Fruit fly (Drosophila melanogaster) whole organism, prepupa: ENCODE results near the gene Hsc20.

ENCODE experiments used
- CG10631 ChIP-seq: fragments of 200-800 bp; sonication (Bioruptor generic); optimal IDR thresholded peaks from 2 replicates; lab custom pipeline; 2016; ENCODE audit warnings: missing biosample characterization, missing genetic modification characterization
- CG10669 ChIP-seq: fragments of 200-800 bp; sonication (Bioruptor generic); optimal IDR thresholded peaks from 3 replicates; lab custom pipeline; 2018; ENCODE audit warnings: missing biosample characterization, mild to moderate bottlenecking, missing genetic modification characterization, moderate library complexity
- CG11294 ChIP-seq: fragments of 200-800 bp; sonication (Bioruptor generic); IDR thresholded peaks from 2 replicates; pipeline ENCODE4 v1.3.6; 2022; ENCODE audit warnings: missing biosample characterization, missing genetic modification characterization
- CG11902 ChIP-seq: fragments of 200-800 bp; sonication (Bioruptor generic); optimal IDR thresholded peaks from 3 replicates; lab custom pipeline; 2016; ENCODE audit warnings: missing biosample characterization, missing genetic modification characterization
- CG15336 ChIP-seq: fragments of 200-800 bp; sonication (Bioruptor generic); IDR thresholded peaks from 2 replicates; pipeline ENCODE4 v1.3.6; 2022; ENCODE audit warnings: missing biosample characterization, missing genetic modification characterization
- CG1621 ChIP-seq: fragments of 200-800 bp; sonication (Bioruptor generic); optimal IDR thresholded peaks from 3 replicates; lab custom pipeline; 2018; ENCODE audit warnings: missing biosample characterization, mild to moderate bottlenecking, missing genetic modification characterization
- CG16779 ChIP-seq: fragments of 200-800 bp; sonication (Bioruptor generic); optimal IDR thresholded peaks from 3 replicates; lab custom pipeline; 2017; ENCODE audit warnings: missing biosample characterization, mild to moderate bottlenecking, missing genetic modification characterization
- CG3032 ChIP-seq: fragments of 200-800 bp; optimal IDR thresholded peaks from 2 replicates; lab custom pipeline; 2019; ENCODE audit warnings: missing biosample characterization, mild to moderate bottlenecking, missing genetic modification characterization, moderate library complexity
- CG32006 ChIP-seq: fragments of 200-800 bp; sonication (Bioruptor generic); optimal IDR thresholded peaks from 3 replicates; lab custom pipeline; 2017; ENCODE audit warnings: missing biosample characterization, mild to moderate bottlenecking, missing genetic modification characterization
- CG34406 ChIP-seq: fragments of 200-800 bp; sonication (Bioruptor generic); optimal IDR thresholded peaks from 3 replicates; lab custom pipeline; 2016; ENCODE audit warnings: missing biosample characterization, missing genetic modification characterization
- CG3919 ChIP-seq: fragments of 200-800 bp; sonication (Bioruptor generic); optimal IDR thresholded peaks from 3 replicates; lab custom pipeline; 2016; ENCODE audit warnings: missing biosample characterization, missing genetic modification characterization
- CG6163 ChIP-seq: fragments of 200-800 bp; sonication (Bioruptor generic); IDR thresholded peaks from 3 replicates; pipeline ENCODE4 v1.3.6; 2022; ENCODE audit warnings: missing biosample characterization, missing genetic modification characterization
- CG6276 ChIP-seq: fragments of 200-800 bp; sonication (Bioruptor generic); optimal IDR thresholded peaks from 2 replicates; lab custom pipeline; 2017; ENCODE audit warnings: missing biosample characterization, mild to moderate bottlenecking, missing genetic modification characterization
- CG6792 ChIP-seq: fragments of 200-800 bp; sonication (Bioruptor generic); optimal IDR thresholded peaks from 3 replicates; lab custom pipeline; 2016; ENCODE audit warnings: missing biosample characterization, missing genetic modification characterization
- CG6808 ChIP-seq: fragments of 200-800 bp; sonication (Bioruptor generic); optimal IDR thresholded peaks from 3 replicates; lab custom pipeline; 2017; ENCODE audit warnings: missing biosample characterization, missing genetic modification characterization, mild to moderate bottlenecking, moderate library complexity, missing genetic modification reagents
- CG6854 ChIP-seq: fragments of 200-800 bp; sonication (Bioruptor generic); optimal IDR thresholded peaks from 2 replicates; lab custom pipeline; 2017; ENCODE audit warnings: missing biosample characterization, mild to moderate bottlenecking, missing genetic modification characterization
- CG7368 ChIP-seq: fragments of 200-800 bp; sonication (Bioruptor generic); optimal IDR thresholded peaks from 3 replicates; lab custom pipeline; 2016; ENCODE audit warnings: missing biosample characterization, missing genetic modification characterization
- CG8319 ChIP-seq: fragments of 200-800 bp; sonication (Bioruptor generic); optimal IDR thresholded peaks from 3 replicates; lab custom pipeline; 2016; ENCODE audit warnings: missing biosample characterization, missing genetic modification characterization
- CG9139 ChIP-seq: fragments of 200-800 bp; sonication (Bioruptor generic); optimal IDR thresholded peaks from 3 replicates; lab custom pipeline; 2017; ENCODE audit warnings: missing biosample characterization, mild to moderate bottlenecking, missing genetic modification characterization
- Eip75B ChIP-seq: fragments of 200-800 bp; sonication (Bioruptor generic); optimal IDR thresholded peaks from 3 replicates; lab custom pipeline; 2016; ENCODE audit warnings: missing biosample characterization, missing genetic modification characterization
- Eip78C ChIP-seq: fragments of 200-800 bp; sonication (Bioruptor generic); peaks from one replicate; lab custom pipeline; 2016; ENCODE audit warnings: missing biosample characterization, missing genetic modification characterization
- Ets21C ChIP-seq: fragments of 200-800 bp; sonication (Bioruptor generic); optimal IDR thresholded peaks from 3 replicates; lab custom pipeline; 2016; ENCODE audit warnings: missing biosample characterization, missing genetic modification characterization
- Ets96B ChIP-seq: fragments of 200-800 bp; optimal IDR thresholded peaks from 2 replicates; lab custom pipeline; 2019; ENCODE audit warnings: missing biosample characterization, mild to moderate bottlenecking, missing genetic modification characterization, moderate library complexity
- Gug ChIP-seq: fragments of 200-800 bp; sonication (Bioruptor generic); IDR thresholded peaks from 2 replicates; pipeline ENCODE4 v1.3.6; 2022; ENCODE audit warnings: missing biosample characterization, missing genetic modification characterization
- Hr38 ChIP-seq: sonication (Bioruptor generic); optimal IDR thresholded peaks from 2 replicates; lab custom pipeline; 2016; ENCODE audit warnings: missing biosample characterization, missing genetic modification characterization
- Hr39 ChIP-seq: fragments of 200-800 bp; sonication (Bioruptor generic); optimal IDR thresholded peaks from 2 replicates; lab custom pipeline; 2016; ENCODE audit warnings: missing biosample characterization, missing genetic modification characterization
- Lpt ChIP-seq: fragments of 200-800 bp; sonication (Bioruptor generic); optimal IDR thresholded peaks from 3 replicates; lab custom pipeline; 2016; ENCODE audit warnings: missing biosample characterization, missing genetic modification characterization
- OdsH ChIP-seq: fragments of 200-800 bp; sonication (Bioruptor generic); optimal IDR thresholded peaks from 3 replicates; lab custom pipeline; 2016; ENCODE audit warnings: missing biosample characterization, missing genetic modification characterization
- Smox ChIP-seq: fragments of 200-800 bp; sonication (Bioruptor generic); optimal IDR thresholded peaks from 3 replicates; lab custom pipeline; 2016; ENCODE audit warnings: missing biosample characterization, missing genetic modification characterization
- Sox15 ChIP-seq: fragments of 200-800 bp; sonication (Bioruptor generic); optimal IDR thresholded peaks from 3 replicates; lab custom pipeline; 2016; ENCODE audit warnings: missing biosample characterization, missing genetic modification characterization
- achi ChIP-seq: fragments of 200-800 bp; sonication (Bioruptor generic); optimal IDR thresholded peaks from 3 replicates; lab custom pipeline; 2016; ENCODE audit warnings: missing biosample characterization, missing genetic modification characterization
- acj6 ChIP-seq: fragments of 200-800 bp; sonication (Bioruptor generic); optimal IDR thresholded peaks from 3 replicates; lab custom pipeline; 2016; ENCODE audit warnings: missing biosample characterization, missing genetic modification characterization
- dac ChIP-seq: fragments of 200-800 bp; sonication (Bioruptor generic); optimal IDR thresholded peaks from 2 replicates; lab custom pipeline; 2017; ENCODE audit warnings: missing biosample characterization, mild to moderate bottlenecking, missing genetic modification characterization
- dsx ChIP-seq: fragments of 200-800 bp; optimal IDR thresholded peaks from 3 replicates; lab custom pipeline; 2019; ENCODE audit warnings: missing biosample characterization, mild to moderate bottlenecking, missing genetic modification characterization, moderate library complexity; ENCODE audit not compliant: poor library complexity, severe bottlenecking
- eg ChIP-seq: fragments of 200-800 bp; sonication (Bioruptor generic); IDR thresholded peaks from 3 replicates; pipeline ENCODE4 v1.3.6; 2022; ENCODE audit warnings: missing biosample characterization, missing genetic modification characterization
- fkh ChIP-seq: fragments of 200-800 bp; sonication (Bioruptor generic); optimal IDR thresholded peaks from 3 replicates; lab custom pipeline; 2017; ENCODE audit warnings: missing biosample characterization, mild to moderate bottlenecking, missing genetic modification characterization, moderate library complexity
- net ChIP-seq: fragments of 200-800 bp; sonication (Bioruptor generic); optimal IDR thresholded peaks from 3 replicates; lab custom pipeline; 2016; ENCODE audit warnings: missing biosample characterization, missing genetic modification characterization
- salr ChIP-seq, 2 experiments: fragments of 200-800 bp; sonication (Bioruptor generic); optimal IDR thresholded peaks; 3 replicates each; lab custom pipeline; 2016 to 2018; ENCODE audit warnings: missing biosample characterization in 2 of 2, missing genetic modification characterization in 2 of 2, mild to moderate bottlenecking in 1 of 2
- spab ChIP-seq: fragments of 200-800 bp; sonication (Bioruptor generic); optimal IDR thresholded peaks from 2 replicates; lab custom pipeline; 2017; ENCODE audit warnings: missing biosample characterization, mild to moderate bottlenecking, missing genetic modification characterization, missing genetic modification reagents
- ss ChIP-seq, 2 experiments: fragments of 200-800 bp; sonication (Bioruptor generic); optimal IDR thresholded peaks; 2 replicates in 1 of 2; 3 replicates in 1 of 2; lab custom pipeline; 2017 to 2018; ENCODE audit warnings: mild to moderate bottlenecking in 2 of 2, missing biosample characterization in 2 of 2, missing genetic modification characterization in 2 of 2, moderate library complexity in 1 of 2
- svp ChIP-seq: fragments of 200-800 bp; sonication (Bioruptor generic); peaks from one replicate; lab custom pipeline; 2016; ENCODE audit warnings: missing biosample characterization, missing genetic modification characterization
- topi ChIP-seq: fragments of 200-800 bp; sonication (Bioruptor generic); optimal IDR thresholded peaks from 3 replicates; lab custom pipeline; 2016; ENCODE audit warnings: missing biosample characterization, missing genetic modification characterization
- vri ChIP-seq: fragments of 200-800 bp; sonication (Bioruptor generic); optimal IDR thresholded peaks from 3 replicates; lab custom pipeline; 2016; ENCODE audit warnings: missing biosample characterization, mild to moderate bottlenecking, missing genetic modification characterization

Hsc20 gene

dm6 chr3L:16214533-16215207, 18.3 kb upstream of the Hsc20 start:
- TF ChIP-seq CG9139 (peak; percentile 21), salr (GFP tag; optimal IDR thresholded peaks at IDR 0.05; lab: Kevin White, UChicago) (peak in 1 of 2 experiments; percentile 39), Lpt (GFP tag; lab: Kevin White, UChicago) (peak; percentile 7), topi (no peak), CG7368 (no peak), acj6 (GFP tag; lab: Kevin White, UChicago) (no peak), CG6808 (GFP tag; lab: Kevin White, UChicago) (peak; percentile 35), Ets96B (peak; percentile 39), Eip78C (GFP tag; lab: Kevin White, UChicago) (peak; percentile 60), CG6163 (GFP tag; lab: Robert Waterston, UW) (peak; percentile 66; the same call in 2 of the 3 replicates), CG1621 (tag; lab: Kevin White, UChicago) (peak; percentile 30), CG11294 (no peak), CG10631 (GFP tag; lab: Kevin White, UChicago) (no peak), CG6792 (GFP tag; lab: Kevin White, UChicago) (no peak), eg (GFP tag; lab: Robert Waterston, UW) (peak; percentile 58; the same call in 2 of the 3 replicates), CG3919 (peak; percentile 21), achi (no peak), net (no peak), ss (GFP tag; optimal IDR thresholded peaks at IDR 0.05; lab: Kevin White, UChicago) (peak; percentile 49 to 72), CG8319 (no peak), CG3032 (tag; lab: Kevin White, UChicago) (no peak), Sox15 (no peak), dsx (GFP tag; lab: Kevin White, UChicago) (peak; percentile 97), CG32006 (GFP tag; lab: Kevin White, UChicago) (peak; percentile 15), CG34406 (no peak), CG6854 (no peak), Hr38 (GFP tag; lab: Kevin White, UChicago) (no peak), fkh (GFP tag; lab: Kevin White, UChicago) (no peak), Ets21C (GFP tag; lab: Kevin White, UChicago) (no peak), CG16779 (no peak), CG10669 (GFP tag; lab: Kevin White, UChicago) (peak; percentile 30), OdsH (no peak), Eip75B (GFP tag; lab: Kevin White, UChicago) (no peak), CG11902 (GFP tag; lab: Kevin White, UChicago) (no peak), dac (GFP tag; lab: Kevin White, UChicago) (no peak), CG15336 (GFP tag; lab: Robert Waterston, UW) (peak; percentile 22; the same call in 1 of the 2 replicates), Hr39 (GFP tag; lab: Kevin White, UChicago) (no peak), spab (GFP tag; lab: Kevin White, UChicago) (no peak), Smox (GFP tag; lab: Kevin White, UChicago) (no peak), CG6276 (GFP tag; lab: Kevin White, UChicago) (peak; percentile 9), vri (GFP tag; lab: Kevin White, UChicago) (no peak), Gug (GFP tag; lab: Robert Waterston, UW) (0 out of 2 replicates have a peak, but pooled peaks have one; percentile 11), svp (GFP tag; lab: Kevin White, UChicago) (peak; percentile 57)
